Worm (Caenorhabditis elegans) whole organism, L3 larva: ENCODE results near the gene C33D9.10.

Experiments
- R02D3.7 ChIP-seq: fragments of 150-350 bp; optimal IDR thresholded peaks from 2 replicates; lab custom pipeline; 2014; ENCODE audit warnings: missing biosample characterization, missing genetic modification characterization
- daf-12 ChIP-seq: fragments of 150-350 bp; optimal IDR thresholded peaks from 2 replicates; lab custom pipeline; 2014; ENCODE audit warnings: missing biosample characterization, missing genetic modification reagents, missing genetic modification characterization
- egl-27 ChIP-seq: sonication (generic microtip); optimal IDR thresholded peaks from 4 replicates; lab custom pipeline; 2017; ENCODE audit warnings: missing biosample characterization, missing genetic modification reagents, missing genetic modification characterization
- elt-1 ChIP-seq: fragments of 150-350 bp; optimal IDR thresholded peaks from 2 replicates; lab custom pipeline; 2014; ENCODE audit warnings: missing biosample characterization, missing genetic modification characterization
- elt-2 ChIP-seq: sonication (generic microtip); optimal IDR thresholded peaks from 2 replicates; lab custom pipeline; 2016; ENCODE audit warnings: missing genetic modification reagents, mild to moderate bottlenecking, missing genetic modification characterization, missing compliant biosample characterization
- elt-3 ChIP-seq, 3 experiments: fragments of 150-350 bp in 1 of 3; sonication (generic microtip) in 2 of 3; optimal IDR thresholded peaks; 2 replicates in 2 of 3; 4 replicates in 1 of 3; lab custom pipeline; 2014 to 2017; ENCODE audit warnings: missing biosample characterization in 3 of 3, missing genetic modification characterization in 3 of 3
- hmg-11 ChIP-seq: sonication (generic microtip); optimal IDR thresholded peaks from 2 replicates; lab custom pipeline; 2016; ENCODE audit warnings: missing genetic modification characterization, missing compliant biosample characterization
- lin-15B ChIP-seq: fragments of 150-350 bp; optimal IDR thresholded peaks from 2 replicates; lab custom pipeline; 2014; ENCODE audit warnings: missing biosample characterization, missing genetic modification characterization
- nfya-1 ChIP-seq: sonication (generic microtip); optimal IDR thresholded peaks from 2 replicates; lab custom pipeline; 2017; ENCODE audit warnings: missing genetic modification characterization, mild to moderate bottlenecking, missing compliant biosample characterization, antibody characterized with exemption, moderate library complexity; ENCODE audit not compliant: insufficient read depth
- nhr-23 ChIP-seq: fragments of 150-350 bp; optimal IDR thresholded peaks from 2 replicates; lab custom pipeline; 2014; ENCODE audit warnings: missing biosample characterization, missing genetic modification reagents, missing genetic modification characterization
- nhr-25 ChIP-seq: sonication (generic microtip); optimal IDR thresholded peaks from 2 replicates; lab custom pipeline; 2017; ENCODE audit warnings: missing biosample characterization, missing genetic modification characterization
- nhr-28 ChIP-seq: fragments of 150-350 bp; optimal IDR thresholded peaks from 2 replicates; lab custom pipeline; 2014; ENCODE audit warnings: missing biosample characterization, missing genetic modification characterization
- nhr-76 ChIP-seq: fragments of 150-350 bp; sonication (generic microtip); optimal IDR thresholded peaks from 5 replicates; lab custom pipeline; 2014; ENCODE audit warnings: missing biosample characterization, missing genetic modification characterization
- pha-4 ChIP-seq: fragments of 150-350 bp; optimal IDR thresholded peaks from 2 replicates; lab custom pipeline; 2014; ENCODE audit warnings: missing biosample characterization, missing genetic modification reagents, missing genetic modification characterization
- tbx-2 ChIP-seq: sonication (generic microtip); optimal IDR thresholded peaks from 2 replicates; lab custom pipeline; 2016; ENCODE audit warnings: mild to moderate bottlenecking, missing genetic modification characterization, missing compliant biosample characterization
- zag-1 ChIP-seq: fragments of 150-350 bp; optimal IDR thresholded peaks from 2 replicates; lab custom pipeline; 2014; ENCODE audit warnings: missing biosample characterization, missing genetic modification characterization

The C33D9.10 gene

DNA sequence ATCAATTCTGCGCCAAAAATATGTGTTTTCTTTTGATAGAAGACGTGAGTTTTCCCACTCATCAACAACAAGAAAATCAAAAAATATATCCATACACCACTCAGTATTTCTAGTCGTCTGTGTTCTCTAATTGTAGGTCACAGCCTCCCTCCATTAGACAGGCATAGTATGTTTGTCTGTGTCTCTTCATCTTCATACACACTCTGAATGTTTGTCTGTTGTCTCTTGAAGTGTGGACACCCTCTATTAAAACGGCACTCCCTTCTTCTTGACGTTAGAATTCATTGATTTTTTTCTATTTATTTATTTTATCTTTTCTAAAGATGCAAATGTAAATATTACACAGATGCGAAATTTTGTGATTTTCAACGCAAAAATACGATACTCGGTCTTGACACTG lies 50.6 kb downstream of the C33D9.10 start:
- no peak for TF ChIP-seq zag-1 (tag; lab: Kevin White, UChicago)
- TF ChIP-seq elt-2: no peak
- TF ChIP-seq R02D3.7 (tag; lab: Kevin White, UChicago): no peak
- peak; percentile 52 for TF ChIP-seq nhr-23 (tag; lab: Kevin White, UChicago)
- peak; percentile 35 for TF ChIP-seq nfya-1 (tag; lab: Kevin White, UChicago)
- TF ChIP-seq elt-3 (tag; optimal IDR thresholded peaks at IDR 0.05; lab: Kevin White, UChicago): no peak
- no peak for TF ChIP-seq nhr-76
- no peak for TF ChIP-seq egl-27 (tag; lab: Kevin White, UChicago)
- TF ChIP-seq tbx-2 (tag; lab: Kevin White, UChicago): no peak
- no peak for TF ChIP-seq lin-15B (tag; lab: Kevin White, UChicago)
- TF ChIP-seq nhr-25 (tag; lab: Kevin White, UChicago): no peak
- no peak for TF ChIP-seq nhr-28 (tag; lab: Kevin White, UChicago)
- TF ChIP-seq pha-4 (tag; lab: Kevin White, UChicago): peak; percentile 51
- TF ChIP-seq elt-1 (tag; lab: Kevin White, UChicago): no peak
- TF ChIP-seq daf-12 (tag; lab: Kevin White, UChicago): no peak
- no peak for TF ChIP-seq hmg-11 (tag; lab: Kevin White, UChicago)
